Worm (Caenorhabditis elegans): ENCODE results near the gene him-8.

Gene him-8

DNA sequence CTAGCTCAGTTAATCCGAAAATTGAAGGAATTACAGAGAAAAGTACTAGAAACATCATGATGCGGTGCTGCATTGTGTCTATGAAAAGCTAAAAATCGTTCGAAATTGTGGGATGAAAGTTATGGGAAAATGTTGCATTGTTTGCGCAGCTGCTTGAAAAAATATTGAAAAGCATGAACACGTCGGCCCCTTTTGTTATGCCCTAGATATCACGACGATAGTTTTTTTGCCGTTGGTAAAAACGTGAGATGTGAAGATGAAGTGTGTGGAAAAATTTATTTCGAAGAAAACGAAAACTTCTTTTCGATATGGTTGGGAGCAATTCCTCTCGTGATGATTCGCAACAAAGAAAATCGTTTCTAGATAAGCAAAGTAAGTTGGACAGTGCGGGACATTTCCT is 28.9 kb downstream of the him-8 start, which contains the start of the genes C43F9.5 and nkb-2:
TSS of gene C43F9.5 (minus strand) at position 101 of the 400 bp plus-strand sequence.
TSS of gene nkb-2 (plus strand) at position 277 of the 400 bp plus-strand sequence.
- TF ChIP-seq scrt-1 (GFP tag; IDR thresholded peaks at IDR 0.05), result no peak
- TF ChIP-seq F13C5.2 (tag; optimal IDR thresholded peaks at IDR 0.05), result no peak
- TF ChIP-seq tbx-37 (GFP tag; conservative IDR thresholded peaks at IDR 0.05), result no peak
- no peak for TF ChIP-seq aly-1 (tag; optimal IDR thresholded peaks at IDR 0.05)
- TF ChIP-seq B0310.2 (tag; optimal IDR thresholded peaks at IDR 0.05), result no peak
- TF ChIP-seq sea-1 (GFP tag; conservative IDR thresholded peaks at IDR 0.05), result no peak

DNA sequence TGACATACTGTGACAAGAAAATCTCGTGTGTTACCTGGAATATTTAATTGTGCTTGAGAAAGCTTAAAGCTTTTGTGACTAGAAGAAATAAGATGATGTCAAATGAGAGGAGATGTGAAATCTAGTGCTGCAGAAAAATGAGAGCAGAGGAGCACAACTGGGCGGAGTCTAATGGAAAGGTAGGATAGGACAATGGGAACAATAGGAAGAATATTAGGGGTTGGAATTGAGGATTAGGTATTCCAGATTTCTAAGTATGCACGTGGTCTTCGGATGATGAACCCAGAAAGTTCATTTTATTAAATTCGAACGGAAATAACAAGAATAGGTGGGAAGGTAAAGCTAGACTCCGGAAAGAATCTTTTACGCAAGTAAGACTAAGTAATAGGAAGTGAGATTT is 31.9 kb downstream of the him-8 start, which contains the start of gene C43F9.7:
TSS of gene C43F9.7 (minus strand) at position 101 of the 400 bp plus-strand sequence.
- TF ChIP-seq tbx-37 (GFP tag; conservative IDR thresholded peaks at IDR 0.05) (no peak), ets-7 (tag; optimal IDR thresholded peaks at IDR 0.05) (no peak), sea-1 (GFP tag; conservative IDR thresholded peaks at IDR 0.05) (no peak), hnd-1 (tag; optimal IDR thresholded peaks at IDR 0.05) (no peak), aly-1 (tag; optimal IDR thresholded peaks at IDR 0.05) (no peak), ceh-13 (GFP tag; optimal IDR thresholded peaks at IDR 0.05) (no peak), tbx-11 (GFP tag; IDR thresholded peaks at IDR 0.05) (no peak), flt-1 (GFP tag; IDR thresholded peaks at IDR 0.05) (no peak), hmg-4 (GFP tag; optimal IDR thresholded peaks at IDR 0.05) (no peak), B0310.2 (tag; optimal IDR thresholded peaks at IDR 0.05) (no peak), ceh-36 (tag; optimal IDR thresholded peaks at IDR 0.05) (no peak), tra-4 (tag; optimal IDR thresholded peaks at IDR 0.05) (no peak), F13C5.2 (tag; optimal IDR thresholded peaks at IDR 0.05) (no peak), scrt-1 (GFP tag; IDR thresholded peaks at IDR 0.05) (no peak), hmbx-1 (tag; optimal IDR thresholded peaks at IDR 0.05) (no peak), ama-1 (optimal IDR thresholded peaks at IDR 0.05) (no peak)

DNA sequence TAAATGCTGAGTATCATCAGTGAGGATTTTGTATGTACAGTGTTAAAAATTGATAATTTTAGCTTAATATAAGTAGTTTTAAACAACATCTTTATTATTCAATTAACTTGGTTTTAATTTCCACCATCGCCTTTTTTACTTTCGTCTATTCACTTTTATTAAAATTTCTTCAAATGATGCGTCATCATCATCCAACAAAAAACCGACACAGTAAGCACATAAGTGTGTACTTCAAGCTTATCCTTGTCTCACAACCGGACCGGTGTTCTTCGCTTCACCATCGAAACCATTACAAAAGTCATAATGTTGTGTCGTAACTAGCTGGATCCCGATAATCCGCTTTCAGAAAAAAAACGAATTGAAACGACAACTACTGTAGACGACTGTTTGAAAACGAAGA is 34.8 kb downstream of the him-8 start, which contains the start of gene C43F9.11:
TSS of gene C43F9.11 (plus strand) at position 301 of the 400 bp plus-strand sequence.
- TF ChIP-seq sea-1 (GFP tag; conservative IDR thresholded peaks at IDR 0.05) (no peak), ets-7 (tag; optimal IDR thresholded peaks at IDR 0.05) (no peak), pes-1 (GFP tag; IDR thresholded peaks at IDR 0.05) (no peak), flt-1 (GFP tag; IDR thresholded peaks at IDR 0.05) (no peak), ama-1 (optimal IDR thresholded peaks at IDR 0.05) (no peak), tbx-37 (GFP tag; conservative IDR thresholded peaks at IDR 0.05) (no peak), aly-1 (tag; optimal IDR thresholded peaks at IDR 0.05) (no peak), hnd-1 (tag; optimal IDR thresholded peaks at IDR 0.05) (no peak), ceh-13 (GFP tag; optimal IDR thresholded peaks at IDR 0.05) (no peak), hmbx-1 (tag; optimal IDR thresholded peaks at IDR 0.05) (no peak), ceh-36 (tag; optimal IDR thresholded peaks at IDR 0.05) (no peak), tbx-11 (GFP tag; IDR thresholded peaks at IDR 0.05) (no peak), F13C5.2 (tag; optimal IDR thresholded peaks at IDR 0.05) (no peak), hmg-4 (GFP tag; optimal IDR thresholded peaks at IDR 0.05) (no peak), tra-4 (tag; optimal IDR thresholded peaks at IDR 0.05) (no peak)

DNA sequence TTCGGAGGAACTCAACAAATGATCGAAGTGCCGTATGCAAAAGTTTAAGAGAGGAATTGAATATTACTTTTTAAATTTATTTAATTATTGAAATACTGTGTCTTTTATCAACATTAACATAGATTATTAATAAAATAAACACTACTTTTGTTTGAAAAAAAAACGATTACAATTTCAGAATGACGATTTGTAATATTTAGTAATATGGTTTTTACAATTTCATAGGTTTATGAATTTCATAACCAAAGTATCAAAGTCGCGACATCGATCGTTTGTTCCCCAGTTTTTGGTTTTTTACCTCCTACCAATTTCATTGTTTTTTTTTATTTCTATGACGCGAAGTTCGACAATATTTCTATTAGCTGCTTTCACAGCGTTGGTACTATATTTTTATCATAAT is 38.3 kb downstream of the him-8 start, which contains the start of gene R09H10.1:
TSS of gene R09H10.1 (plus strand) at position 301 of the 400 bp plus-strand sequence.
- no peak for TF ChIP-seq hnd-1 (tag; optimal IDR thresholded peaks at IDR 0.05)
- no peak for TF ChIP-seq B0310.2 (tag; optimal IDR thresholded peaks at IDR 0.05)
- no peak for TF ChIP-seq tbx-37 (GFP tag; conservative IDR thresholded peaks at IDR 0.05)
- no peak for TF ChIP-seq tbx-11 (GFP tag; IDR thresholded peaks at IDR 0.05)
- no peak for TF ChIP-seq ets-7 (tag; optimal IDR thresholded peaks at IDR 0.05)
- TF ChIP-seq aly-1 (tag; optimal IDR thresholded peaks at IDR 0.05), result no peak
- TF ChIP-seq pes-1 (GFP tag; IDR thresholded peaks at IDR 0.05), result no peak
- no peak for TF ChIP-seq scrt-1 (GFP tag; IDR thresholded peaks at IDR 0.05)
- no peak for TF ChIP-seq hmbx-1 (tag; optimal IDR thresholded peaks at IDR 0.05)
- no peak for TF ChIP-seq ceh-36 (tag; optimal IDR thresholded peaks at IDR 0.05)
- no peak for TF ChIP-seq hmg-4 (GFP tag; optimal IDR thresholded peaks at IDR 0.05)
- no peak for TF ChIP-seq F13C5.2 (tag; optimal IDR thresholded peaks at IDR 0.05)
- no peak for TF ChIP-seq ama-1 (optimal IDR thresholded peaks at IDR 0.05)
- no peak for TF ChIP-seq flt-1 (GFP tag; IDR thresholded peaks at IDR 0.05)
- TF ChIP-seq sea-1 (GFP tag; conservative IDR thresholded peaks at IDR 0.05), result no peak
- no peak for TF ChIP-seq tra-4 (tag; optimal IDR thresholded peaks at IDR 0.05)
- TF ChIP-seq ceh-13 (GFP tag; optimal IDR thresholded peaks at IDR 0.05), result no peak

DNA sequence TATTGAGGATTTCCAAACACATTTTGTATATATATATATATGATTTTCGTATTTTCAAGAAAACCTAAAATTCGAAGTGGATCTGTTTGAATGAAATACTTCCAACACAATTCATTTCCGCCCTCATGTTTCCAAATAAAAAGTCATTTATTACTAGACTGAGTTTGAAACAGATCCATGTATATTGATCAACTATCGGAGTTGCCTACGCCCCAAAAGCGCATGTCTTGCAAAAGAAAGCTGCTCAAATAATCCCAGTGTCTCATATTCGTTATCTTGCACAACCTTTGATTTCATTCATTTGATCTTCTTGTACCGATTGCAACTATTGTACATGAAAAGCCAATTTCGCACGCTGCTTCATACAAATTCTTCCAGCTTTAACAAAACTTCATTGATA is 40.9 kb downstream of the him-8 start, which contains the start of gene R09H10.2:
TSS of gene R09H10.2 (plus strand) at position 301 of the 400 bp plus-strand sequence.
- TF ChIP-seq tbx-37 (GFP tag; conservative IDR thresholded peaks at IDR 0.05), result no peak

DNA sequence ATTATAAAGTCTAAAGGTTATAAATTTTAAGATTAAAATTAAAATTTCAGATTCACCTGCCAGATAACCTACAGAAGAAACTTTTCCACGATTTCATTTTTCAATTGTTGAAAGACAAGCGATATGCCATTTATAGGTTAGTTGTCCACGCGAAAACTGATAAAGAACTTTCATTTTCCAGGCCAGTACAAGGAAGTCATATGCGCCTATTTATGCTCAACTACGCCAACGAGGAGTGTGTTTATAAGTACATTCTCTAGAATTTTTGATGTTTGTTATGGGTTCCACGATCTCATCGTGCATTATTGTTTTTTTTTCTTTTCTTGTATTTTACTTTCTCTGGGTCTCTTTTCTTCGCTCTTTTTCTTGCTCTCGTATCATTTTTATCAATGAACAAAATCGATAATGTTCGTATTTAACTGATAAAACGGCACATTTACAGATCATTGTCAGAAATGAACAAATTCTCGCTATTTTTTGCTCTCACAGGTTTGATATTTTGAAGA is 44.9 kb downstream of the him-8 start, which contains the start of gene R09H10.3:
TSS of gene R09H10.3 (plus strand) at position 456 of the 506 bp plus-strand sequence.
- no peak for TF ChIP-seq ama-1 (optimal IDR thresholded peaks at IDR 0.05)

DNA sequence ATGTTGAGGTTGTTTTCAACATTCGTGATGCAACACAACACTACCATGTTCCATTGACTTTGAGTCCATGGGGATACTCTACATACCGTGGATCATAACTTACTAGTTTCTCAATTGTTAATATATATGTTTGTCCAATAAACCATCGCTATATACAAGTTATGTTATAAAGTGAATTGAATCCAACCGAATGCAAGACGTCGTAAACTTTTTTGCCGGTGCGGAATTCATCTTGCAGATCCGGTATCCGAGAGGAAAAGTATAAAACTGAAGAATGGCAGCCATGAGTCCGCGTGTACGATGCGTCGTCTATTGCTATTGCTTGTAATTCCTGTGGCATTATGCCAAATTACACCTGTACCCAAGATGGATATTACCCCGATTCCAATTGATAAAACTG is 46.6 kb downstream of the him-8 start, which contains the start of gene R09H10.6:
TSS of gene R09H10.6 (plus strand) at position 301 of the 400 bp plus-strand sequence.
- TF ChIP-seq flt-1 (GFP tag; IDR thresholded peaks at IDR 0.05) (no peak), B0310.2 (tag; optimal IDR thresholded peaks at IDR 0.05) (no peak), F13C5.2 (tag; optimal IDR thresholded peaks at IDR 0.05) (no peak), hmbx-1 (tag; optimal IDR thresholded peaks at IDR 0.05) (no peak), ets-7 (tag; optimal IDR thresholded peaks at IDR 0.05) (no peak), ceh-36 (tag; optimal IDR thresholded peaks at IDR 0.05) (no peak), sea-1 (GFP tag; conservative IDR thresholded peaks at IDR 0.05) (no peak), hnd-1 (tag; optimal IDR thresholded peaks at IDR 0.05) (no peak), scrt-1 (GFP tag; IDR thresholded peaks at IDR 0.05) (no peak), tra-4 (tag; optimal IDR thresholded peaks at IDR 0.05) (no peak), aly-1 (tag; optimal IDR thresholded peaks at IDR 0.05) (no peak), tbx-11 (GFP tag; IDR thresholded peaks at IDR 0.05) (no peak), ama-1 (optimal IDR thresholded peaks at IDR 0.05) (no peak), tbx-37 (GFP tag; conservative IDR thresholded peaks at IDR 0.05) (no peak), hmg-4 (GFP tag; optimal IDR thresholded peaks at IDR 0.05) (no peak), ceh-13 (GFP tag; optimal IDR thresholded peaks at IDR 0.05) (no peak)

Data from whole organism, early embryonic.